Worm (Caenorhabditis elegans) whole organism, L2 larva: ENCODE measurements around the gene K02D10.2.

Experiments
- R02D3.7 ChIP-seq: fragments of 150-350 bp; optimal IDR thresholded peaks from 2 replicates; lab custom pipeline; 2014; ENCODE audit warnings: missing biosample characterization, missing genetic modification characterization
- Y55F3AM.14 ChIP-seq: fragments of 200-800 bp; sonication (Bioruptor generic); optimal IDR thresholded peaks from 2 replicates; lab custom pipeline; 2018; ENCODE audit warnings: mild to moderate bottlenecking, missing genetic modification characterization, missing compliant biosample characterization
- ZK546.5 ChIP-seq: sonication (generic microtip); optimal IDR thresholded peaks from 2 replicates; lab custom pipeline; 2017; ENCODE audit warnings: missing biosample characterization, missing genetic modification characterization
- ceh-16 ChIP-seq: fragments of 150-350 bp; optimal IDR thresholded peaks from 2 replicates; lab custom pipeline; 2014; ENCODE audit warnings: missing biosample characterization, missing genetic modification characterization
- ceh-82 ChIP-seq: fragments of 150-350 bp; optimal IDR thresholded peaks from 2 replicates; lab custom pipeline; 2014; ENCODE audit warnings: missing biosample characterization, missing genetic modification characterization
- dmd-4 ChIP-seq: sonication (generic microtip); optimal IDR thresholded peaks from 2 replicates; lab custom pipeline; 2017; ENCODE audit warnings: missing biosample characterization, missing genetic modification characterization
- egl-27 ChIP-seq: sonication (generic microtip); optimal IDR thresholded peaks from 3 replicates; lab custom pipeline; 2017; ENCODE audit warnings: missing biosample characterization, missing genetic modification reagents, missing genetic modification characterization
- elt-1 ChIP-seq: fragments of 150-350 bp; optimal IDR thresholded peaks from 2 replicates; lab custom pipeline; 2014; ENCODE audit warnings: missing biosample characterization, missing genetic modification characterization
- lin-11 ChIP-seq: fragments of 150-350 bp; sonication (generic microtip); optimal IDR thresholded peaks from 2 replicates; lab custom pipeline; 2014; ENCODE audit warnings: missing biosample characterization, missing genetic modification characterization, inconsistent platforms, mixed read lengths
- lin-13 ChIP-seq: fragments of 150-350 bp; optimal IDR thresholded peaks from 2 replicates; lab custom pipeline; 2014; ENCODE audit warnings: missing biosample characterization, missing genetic modification reagents, missing genetic modification characterization
- lin-39 ChIP-seq: fragments of 150-350 bp; optimal IDR thresholded peaks from 2 replicates; lab custom pipeline; 2014; ENCODE audit warnings: missing biosample characterization, missing genetic modification reagents, missing genetic modification characterization
- mdl-1 ChIP-seq, 2 experiments: fragments of 150-350 bp in 1 of 2; sonication (generic microtip) in 1 of 2; optimal IDR thresholded peaks; 2 replicates each; lab custom pipeline; 2017; ENCODE audit warnings: missing biosample characterization in 2 of 2, missing genetic modification characterization in 2 of 2
- nhr-10 ChIP-seq: sonication (generic microtip); optimal IDR thresholded peaks from 2 replicates; lab custom pipeline; 2017; ENCODE audit warnings: missing biosample characterization, missing genetic modification characterization
- nhr-11 ChIP-seq: fragments of 150-350 bp; optimal IDR thresholded peaks from 2 replicates; lab custom pipeline; 2014; ENCODE audit warnings: missing biosample characterization, missing genetic modification characterization
- nhr-129 ChIP-seq: fragments of 150-350 bp; optimal IDR thresholded peaks from 2 replicates; lab custom pipeline; 2014; ENCODE audit warnings: missing biosample characterization, missing genetic modification characterization
- nhr-23 ChIP-seq: fragments of 150-350 bp; optimal IDR thresholded peaks from 2 replicates; lab custom pipeline; 2014; ENCODE audit warnings: missing biosample characterization, missing genetic modification reagents, missing genetic modification characterization
- nhr-237 ChIP-seq: fragments of 150-350 bp; optimal IDR thresholded peaks from 2 replicates; lab custom pipeline; 2014; ENCODE audit warnings: missing biosample characterization, missing genetic modification characterization
- nhr-25 ChIP-seq: fragments of 150-350 bp; sonication (generic microtip); optimal IDR thresholded peaks from 3 replicates; lab custom pipeline; 2014; ENCODE audit warnings: missing biosample characterization, missing genetic modification characterization
- nhr-6 ChIP-seq: fragments of 150-350 bp; optimal IDR thresholded peaks from 2 replicates; lab custom pipeline; 2014; ENCODE audit warnings: missing biosample characterization, missing genetic modification characterization
- nhr-77 ChIP-seq: fragments of 150-350 bp; optimal IDR thresholded peaks from 2 replicates; lab custom pipeline; 2014; ENCODE audit warnings: missing biosample characterization, missing genetic modification characterization
- sem-4 ChIP-seq: fragments of 150-350 bp; optimal IDR thresholded peaks from 2 replicates; lab custom pipeline; 2014; ENCODE audit warnings: missing biosample characterization, missing genetic modification reagents, missing genetic modification characterization
- sma-3 ChIP-seq: sonication (generic microtip); optimal IDR thresholded peaks from 2 replicates; lab custom pipeline; 2016; ENCODE audit warnings: missing genetic modification reagents, missing genetic modification characterization, missing compliant biosample characterization
- sma-9 ChIP-seq, 2 experiments: fragments of 150-350 bp in 1 of 2; sonication (generic microtip) in 1 of 2; optimal IDR thresholded peaks; 2 replicates each; lab custom pipeline; 2014 to 2016; ENCODE audit warnings: missing genetic modification characterization in 2 of 2, mild to moderate bottlenecking in 1 of 2, missing biosample characterization in 1 of 2, missing compliant biosample characterization in 1 of 2, missing genetic modification reagents in 1 of 2, moderate library complexity in 1 of 2
- snpc-4 ChIP-seq: fragments of 150-350 bp; optimal IDR thresholded peaks from 2 replicates; lab custom pipeline; 2014; ENCODE audit warnings: missing biosample characterization, missing genetic modification characterization
- unc-55 ChIP-seq: fragments of 150-350 bp; sonication (generic microtip); optimal IDR thresholded peaks from 3 replicates; lab custom pipeline; 2014; ENCODE audit warnings: missing biosample characterization, missing genetic modification reagents, missing genetic modification characterization
- zag-1 ChIP-seq: fragments of 150-350 bp; optimal IDR thresholded peaks from 2 replicates; lab custom pipeline; 2014; ENCODE audit warnings: missing biosample characterization, missing genetic modification characterization
- ztf-4 ChIP-seq: fragments of 150-350 bp; optimal IDR thresholded peaks from 2 replicates; lab custom pipeline; 2014; ENCODE audit warnings: missing biosample characterization, missing genetic modification characterization

Gene K02D10.2

ce11 chrIII:8731310-8731709 is 39.8 kb downstream of the K02D10.2 start, which contains the start of gene ZK370.4:
Gene ZK370.4 (minus strand): TSS chrIII:8731410.
- TF ChIP-seq sma-3 (no peak), zag-1 (tag; lab: Kevin White, UChicago) (no peak), sma-9 (GFP tag; optimal IDR thresholded peaks at IDR 0.05; lab: Kevin White, UChicago) (no peak), sma-9 (tag; optimal IDR thresholded peaks at IDR 0.05; lab: Kevin White, UChicago) (no peak), nhr-25 (no peak), ztf-4 (no peak), lin-39 (tag; lab: Kevin White, UChicago) (no peak), snpc-4 (tag; lab: Kevin White, UChicago) (no peak), dmd-4 (tag; lab: Kevin White, UChicago) (no peak), lin-13 (GFP tag; lab: Kevin White, UChicago) (no peak)

ce11 chrIII:8726019-8726894 is 44.8 kb downstream of the K02D10.2 start:
- TF ChIP-seq sma-9 (GFP tag; optimal IDR thresholded peaks at IDR 0.05; lab: Kevin White, UChicago) (no peak), sma-9 (tag; optimal IDR thresholded peaks at IDR 0.05; lab: Kevin White, UChicago) (no peak), ceh-82 (tag; lab: Kevin White, UChicago) (no peak), lin-11 (tag; lab: Kevin White, UChicago) (no peak), sem-4 (tag; lab: Kevin White, UChicago) (no peak), nhr-11 (tag; lab: Kevin White, UChicago) (no peak), mdl-1 (tag; optimal IDR thresholded peaks at IDR 0.05; lab: Kevin White, UChicago) (no peak), nhr-77 (tag; lab: Kevin White, UChicago) (no peak), ceh-16 (no peak), egl-27 (tag; lab: Kevin White, UChicago) (no peak), unc-55 (no peak), nhr-23 (tag; lab: Kevin White, UChicago) (no peak), R02D3.7 (tag; lab: Kevin White, UChicago) (no peak), elt-1 (tag; lab: Kevin White, UChicago) (no peak)

ce11 chrIII:8725224-8725623 is 45.8 kb downstream of the K02D10.2 start:
- TF ChIP-seq egl-27 (tag; lab: Kevin White, UChicago) (no peak), elt-1 (tag; lab: Kevin White, UChicago) (no peak), nhr-23 (tag; lab: Kevin White, UChicago) (no peak), sma-3 (no peak), ZK546.5 (tag; lab: Kevin White, UChicago) (no peak), unc-55 (no peak), ceh-82 (tag; lab: Kevin White, UChicago) (no peak), nhr-237 (tag; lab: Kevin White, UChicago) (no peak), Y55F3AM.14 (GFP tag; lab: Kevin White, UChicago) (no peak), nhr-10 (tag; lab: Kevin White, UChicago) (no peak), nhr-129 (tag; lab: Kevin White, UChicago) (no peak), zag-1 (tag; lab: Kevin White, UChicago) (no peak), nhr-6 (tag; lab: Kevin White, UChicago) (no peak), lin-11 (tag; lab: Kevin White, UChicago) (no peak)
